Fruit fly (Drosophila melanogaster): Measurements from ENCODE around the gene Usp8.

Gene Usp8

dm6 chr3R:21094292-21094691 lies 39.8 kb upstream of the Usp8 start:
- TF ChIP-seq Mnt (GFP tag; optimal IDR thresholded peaks at IDR 0.05): no peak
- TF ChIP-seq cic (GFP tag; optimal IDR thresholded peaks at IDR 0.05): no peak
- no peak for TF ChIP-seq CG33017 (tag; optimal IDR thresholded peaks at IDR 0.05)
- no peak for TF ChIP-seq tj (GFP tag; optimal IDR thresholded peaks at IDR 0.05)
- no peak for TF ChIP-seq CG7045 (GFP tag; optimal IDR thresholded peaks at IDR 0.05)

dm6 chr3R:21096532-21097143 lies 37.4 kb upstream of the Usp8 start:
- TF ChIP-seq Crg-1 (GFP tag; optimal IDR thresholded peaks at IDR 0.05) (no peak), cnc (optimal IDR thresholded peaks at IDR 0.05) (no peak), toe (GFP tag; optimal IDR thresholded peaks at IDR 0.05) (no peak), bab1 (GFP tag; optimal IDR thresholded peaks at IDR 0.05) (no peak), ovo (GFP tag; optimal IDR thresholded peaks at IDR 0.05) (no peak), tj (GFP tag; optimal IDR thresholded peaks at IDR 0.05) (no peak), CG33017 (tag; optimal IDR thresholded peaks at IDR 0.05) (no peak), CG7101 (tag; optimal IDR thresholded peaks at IDR 0.05) (no peak), CG5204 (GFP tag; optimal IDR thresholded peaks at IDR 0.05) (no peak), CG11617 (GFP tag; optimal IDR thresholded peaks at IDR 0.05) (no peak), CG14711 (tag; optimal IDR thresholded peaks at IDR 0.05) (no peak)

dm6 chr3R:21097160-21097559 lies 36.9 kb upstream of the Usp8 start:
- TF ChIP-seq pad (GFP tag; optimal IDR thresholded peaks at IDR 0.05) (no peak), CG7101 (tag; optimal IDR thresholded peaks at IDR 0.05) (no peak), tj (GFP tag; optimal IDR thresholded peaks at IDR 0.05) (no peak), CG7045 (GFP tag; optimal IDR thresholded peaks at IDR 0.05) (no peak), ovo (GFP tag; optimal IDR thresholded peaks at IDR 0.05) (no peak), CG11617 (GFP tag; optimal IDR thresholded peaks at IDR 0.05) (no peak), kay (GFP tag; ENCODE audit: borderline replicate concordance) (no peak), CG5204 (GFP tag; optimal IDR thresholded peaks at IDR 0.05) (no peak), Crg-1 (GFP tag; optimal IDR thresholded peaks at IDR 0.05) (no peak), cnc (optimal IDR thresholded peaks at IDR 0.05) (no peak), Hr96 (GFP tag; optimal IDR thresholded peaks at IDR 0.05) (no peak), toe (GFP tag; optimal IDR thresholded peaks at IDR 0.05) (no peak), CG1620 (GFP tag; optimal IDR thresholded peaks at IDR 0.05) (no peak), CG14711 (tag; optimal IDR thresholded peaks at IDR 0.05) (no peak)

DNA sequence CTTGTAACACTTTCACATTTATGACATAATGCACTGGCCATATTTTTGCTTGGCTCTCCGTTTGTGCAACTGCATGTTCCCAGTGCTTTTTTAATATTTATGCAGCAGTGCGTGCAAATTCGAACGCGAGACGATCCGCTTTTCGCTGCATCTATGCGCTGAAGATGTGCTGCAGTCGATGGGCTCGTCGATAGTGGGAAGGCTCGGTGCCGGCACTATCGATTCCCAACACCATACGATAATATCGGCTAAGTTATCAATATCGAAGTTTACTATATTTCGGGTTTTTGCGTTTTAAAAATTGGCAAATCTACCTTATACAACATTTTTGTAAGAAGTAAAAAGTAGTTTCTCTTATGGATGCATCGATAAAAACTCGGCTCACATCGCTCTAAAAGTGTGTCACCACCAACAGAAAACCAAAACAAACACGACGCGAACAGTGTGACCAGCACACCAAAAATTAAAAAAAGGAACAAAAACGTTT lies 36.4 kb upstream of the Usp8 start, which contains the start of gene RhoGAP93B:
RhoGAP93B (minus strand) TSS at position 197 of the 487 bp plus-strand sequence.
- peak; percentile 81 for TF ChIP-seq tj (GFP tag; optimal IDR thresholded peaks at IDR 0.05)
- peak; percentile 95 for TF ChIP-seq toe (GFP tag; optimal IDR thresholded peaks at IDR 0.05)
- TF ChIP-seq CG7045 (GFP tag; optimal IDR thresholded peaks at IDR 0.05): peak; percentile 90
- TF ChIP-seq CG33017 (tag; optimal IDR thresholded peaks at IDR 0.05): peak; percentile 12
- peak; percentile 78 for TF ChIP-seq cic (GFP tag; optimal IDR thresholded peaks at IDR 0.05)
- peak; percentile 92 for TF ChIP-seq CG12768 (GFP tag; optimal IDR thresholded peaks at IDR 0.05)
- peak; percentile 75 for TF ChIP-seq pad (GFP tag; optimal IDR thresholded peaks at IDR 0.05)
- TF ChIP-seq CG7101 (tag; optimal IDR thresholded peaks at IDR 0.05): peak; percentile 86
- TF ChIP-seq Clk (GFP tag; optimal IDR thresholded peaks at IDR 0.05): peak; percentile 91
- no peak for TF ChIP-seq CG5204 (GFP tag; optimal IDR thresholded peaks at IDR 0.05)
- peak; percentile 85 for TF ChIP-seq CG1620 (GFP tag; optimal IDR thresholded peaks at IDR 0.05)
- TF ChIP-seq ovo (GFP tag; optimal IDR thresholded peaks at IDR 0.05): peak; percentile 79
- no peak for TF ChIP-seq cnc (optimal IDR thresholded peaks at IDR 0.05)
- peak; percentile 74 for TF ChIP-seq Crg-1 (GFP tag; optimal IDR thresholded peaks at IDR 0.05)
- peak; percentile 92 for TF ChIP-seq CG11617 (GFP tag; optimal IDR thresholded peaks at IDR 0.05)
- no peak for TF ChIP-seq Hr96 (GFP tag; optimal IDR thresholded peaks at IDR 0.05)
- no peak for TF ChIP-seq kay (GFP tag; ENCODE audit: borderline replicate concordance)
- TF ChIP-seq Mnt (GFP tag; optimal IDR thresholded peaks at IDR 0.05): peak; percentile 85
- TF ChIP-seq CG14711 (tag; optimal IDR thresholded peaks at IDR 0.05): peak; percentile 82
- peak; percentile 94 for TF ChIP-seq bab1 (GFP tag; optimal IDR thresholded peaks at IDR 0.05)

DNA sequence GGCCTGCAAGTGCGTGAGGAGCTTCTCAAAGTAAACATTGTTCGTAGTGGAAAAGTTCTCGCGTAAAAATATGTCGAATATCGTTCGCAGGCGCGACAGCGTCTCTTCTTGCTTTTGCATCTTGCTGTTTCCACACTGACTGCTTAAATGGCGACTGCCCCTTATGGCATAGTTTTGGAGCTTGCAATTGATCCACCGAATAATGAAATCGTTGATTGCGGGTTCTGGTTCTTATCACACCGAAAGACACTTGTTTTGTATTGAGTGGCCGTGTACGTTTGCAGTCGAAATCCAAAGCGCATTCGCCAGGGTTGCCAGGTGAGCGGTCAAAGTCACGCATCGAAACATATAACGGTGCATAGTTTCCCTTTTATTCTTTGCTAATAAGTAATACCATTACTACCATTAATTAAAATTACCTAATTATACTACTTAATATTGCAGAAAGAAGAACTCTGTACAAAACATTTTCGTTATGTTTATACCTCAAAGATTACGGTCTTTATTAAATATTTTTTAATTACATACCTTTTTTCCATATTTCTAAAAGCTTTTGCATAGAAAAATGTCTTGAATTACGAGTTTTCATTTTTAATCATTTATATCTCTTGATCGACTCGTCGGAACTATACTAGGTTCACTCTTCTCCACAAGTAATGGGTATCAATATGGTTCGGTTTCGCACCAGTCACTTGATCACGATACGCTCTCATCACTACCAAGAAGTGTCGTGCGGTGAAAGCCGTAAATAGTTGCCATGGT lies 32.4 kb upstream of the Usp8 start, which contains the start of the genes CG7044 and Tbc1d22:
CG7044 (minus strand) TSS at position 266 of the 762 bp plus-strand sequence.
Tbc1d22 (plus strand) TSS at position 747 of the 762 bp plus-strand sequence.
- TF ChIP-seq CG7101 (tag; optimal IDR thresholded peaks at IDR 0.05): peak; percentile 56
- TF ChIP-seq CG7045 (GFP tag; optimal IDR thresholded peaks at IDR 0.05): peak; percentile 8
- no peak for TF ChIP-seq Clk (GFP tag; optimal IDR thresholded peaks at IDR 0.05)
- no peak for TF ChIP-seq CG5204 (GFP tag; optimal IDR thresholded peaks at IDR 0.05)
- peak; percentile 80 for TF ChIP-seq ovo (GFP tag; optimal IDR thresholded peaks at IDR 0.05)
- peak; percentile 28 for TF ChIP-seq CG33017 (tag; optimal IDR thresholded peaks at IDR 0.05)
- peak; percentile 75 for TF ChIP-seq CG11617 (GFP tag; optimal IDR thresholded peaks at IDR 0.05)
- TF ChIP-seq pad (GFP tag; optimal IDR thresholded peaks at IDR 0.05): peak; percentile 42
- peak; percentile 80 for TF ChIP-seq CG14711 (tag; optimal IDR thresholded peaks at IDR 0.05)
- no peak for TF ChIP-seq CG12768 (GFP tag; optimal IDR thresholded peaks at IDR 0.05)
- TF ChIP-seq toe (GFP tag; optimal IDR thresholded peaks at IDR 0.05): no peak
- TF ChIP-seq kay (GFP tag; ENCODE audit: borderline replicate concordance): no peak
- peak; percentile 51 for TF ChIP-seq Mnt (GFP tag; optimal IDR thresholded peaks at IDR 0.05)
- peak; percentile 39 for TF ChIP-seq tj (GFP tag; optimal IDR thresholded peaks at IDR 0.05)
- no peak for TF ChIP-seq cnc (optimal IDR thresholded peaks at IDR 0.05)
- no peak for TF ChIP-seq bab1 (GFP tag; optimal IDR thresholded peaks at IDR 0.05)
- no peak for TF ChIP-seq cic (GFP tag; optimal IDR thresholded peaks at IDR 0.05)
- TF ChIP-seq Crg-1 (GFP tag; optimal IDR thresholded peaks at IDR 0.05): peak; percentile 44
- peak; percentile 43 for TF ChIP-seq CG1620 (GFP tag; optimal IDR thresholded peaks at IDR 0.05)
- TF ChIP-seq Hr96 (GFP tag; optimal IDR thresholded peaks at IDR 0.05): no peak

All from whole organism, adult.